Worm (Caenorhabditis elegans): ENCODE data around the gene tbx-36.

DNA sequence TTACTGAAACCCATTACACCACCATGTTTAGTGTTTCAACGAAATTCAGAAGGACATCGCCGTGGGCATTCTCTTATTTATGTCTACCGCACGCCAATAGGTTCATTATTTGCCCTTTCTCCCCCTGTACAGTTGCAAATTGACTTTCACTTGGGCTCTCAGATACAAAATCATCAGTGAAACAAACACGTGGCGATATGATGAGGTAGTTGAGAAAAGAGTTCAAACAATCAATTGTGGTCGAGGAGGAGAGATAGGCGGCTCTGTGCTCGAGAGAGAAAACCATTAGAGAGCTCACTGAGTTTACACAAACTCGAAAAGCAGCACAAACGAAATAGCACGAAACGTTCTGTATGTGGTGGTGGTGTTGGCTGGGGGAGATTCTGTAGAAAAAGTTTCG lies 6.7 kb downstream of the tbx-36 start:
- TF ChIP-seq ztf-23 (GFP tag; IDR thresholded peaks at IDR 0.05) (no peak), ztf-29 (GFP tag; IDR thresholded peaks at IDR 0.05) (no peak), T22C8.4 (GFP tag; IDR thresholded peaks at IDR 0.05) (no peak), flt-1 (GFP tag; IDR thresholded peaks at IDR 0.05) (no peak), ref-1 (GFP tag; conservative IDR thresholded peaks at IDR 0.05) (no peak), cog-1 (tag; optimal IDR thresholded peaks at IDR 0.05) (no peak), klf-2 (GFP tag; conservative IDR thresholded peaks at IDR 0.05) (no peak), med-1 (GFP tag; optimal IDR thresholded peaks at IDR 0.05; ENCODE audit: insufficient read depth) (no peak)
